Worm (Caenorhabditis elegans): ENCODE measurements around the gene T22D1.5.

- TF ChIP-seq mep-1 (tag; optimal IDR thresholded peaks at IDR 0.05) (no peak), ces-1 (GFP tag; optimal IDR thresholded peaks at IDR 0.05) (no peak), snpc-4 (tag; optimal IDR thresholded peaks at IDR 0.05) (no peak), nhr-2 (tag; optimal IDR thresholded peaks at IDR 0.05) (no peak), drap-1 (GFP tag; optimal IDR thresholded peaks at IDR 0.05) (no peak), zip-8 (tag; optimal IDR thresholded peaks at IDR 0.05) (no peak)
Measured at ce11 chrIV:6941101-6941500, 37.4 kb downstream of the T22D1.5 start.
